Fruit fly (Drosophila melanogaster) whole organism, embryonic: ENCODE data around the gene Sytbeta.

Experiments used
- CG11085 ChIP-seq: fragments of 200-800 bp; sonication (Bioruptor generic); IDR thresholded peaks from 2 replicates; pipeline ENCODE4 v1.3.6; 2022; ENCODE audit warnings: missing biosample characterization, missing genetic modification characterization
- CG12942 ChIP-seq: fragments of 200-800 bp; sonication (Bioruptor generic); optimal IDR thresholded peaks from 3 replicates; lab custom pipeline; 2016; ENCODE audit warnings: missing biosample characterization, missing genetic modification characterization
- CG13296 ChIP-seq: fragments of 200-800 bp; sonication (Bioruptor generic); optimal IDR thresholded peaks from 3 replicates; lab custom pipeline; 2018; ENCODE audit warnings: missing biosample characterization, mild to moderate bottlenecking, missing genetic modification characterization
- CG15601 ChIP-seq: fragments of 200-800 bp; sonication (Bioruptor generic); optimal IDR thresholded peaks from 3 replicates; lab custom pipeline; 2019; ENCODE audit warnings: missing biosample characterization, mild to moderate bottlenecking, missing genetic modification characterization, moderate library complexity
- CG17328 ChIP-seq: fragments of 200-800 bp; sonication (Bioruptor generic); IDR thresholded peaks from 2 replicates; pipeline ENCODE4 v1.3.6; 2022; ENCODE audit warnings: missing biosample characterization, missing genetic modification characterization
- CG2129 ChIP-seq: fragments of 200-800 bp; sonication (Bioruptor generic); IDR thresholded peaks from 2 replicates; pipeline ENCODE4 v1.3.6; 2022; ENCODE audit warnings: missing biosample characterization, missing genetic modification characterization; ENCODE audit not compliant: partially characterized antibody
- CG2678 ChIP-seq: fragments of 200-800 bp; sonication (Bioruptor generic); optimal IDR thresholded peaks from 3 replicates; lab custom pipeline; 2019; ENCODE audit warnings: missing biosample characterization, mild to moderate bottlenecking, missing genetic modification characterization, moderate library complexity
- CG34224 ChIP-seq: fragments of 200-800 bp; sonication (Bioruptor generic); IDR thresholded peaks from 3 replicates; pipeline ENCODE4 v1.3.6; 2022; ENCODE audit warnings: missing biosample characterization, missing genetic modification characterization; ENCODE audit not compliant: partially characterized antibody
- CG4707 ChIP-seq: fragments of 200-800 bp; sonication (Bioruptor generic); optimal IDR thresholded peaks from 2 replicates; lab custom pipeline; 2018; ENCODE audit warnings: missing biosample characterization, mild to moderate bottlenecking, missing genetic modification characterization, moderate library complexity
- CG7745 ChIP-seq: fragments of 200-800 bp; sonication (Bioruptor generic); optimal IDR thresholded peaks from 2 replicates; lab custom pipeline; 2018; ENCODE audit warnings: missing biosample characterization, mild to moderate bottlenecking, missing genetic modification characterization, moderate library complexity
- CG8924 ChIP-seq: fragments of 200-800 bp; optimal IDR thresholded peaks from 3 replicates; lab custom pipeline; 2019; ENCODE audit warnings: missing biosample characterization, mild to moderate bottlenecking, missing genetic modification characterization, moderate library complexity
- Deaf1 ChIP-seq: fragments of 200-800 bp; optimal IDR thresholded peaks from 3 replicates; lab custom pipeline; 2019; ENCODE audit warnings: missing biosample characterization, mild to moderate bottlenecking, missing genetic modification characterization, moderate library complexity
- Drgx ChIP-seq: fragments of 200-800 bp; sonication (Bioruptor generic); IDR thresholded peaks from 2 replicates; pipeline ENCODE4 v1.3.6; 2022; ENCODE audit warnings: missing biosample characterization, missing genetic modification characterization
- Ets97D ChIP-seq: fragments of 200-800 bp; sonication (Bioruptor generic); optimal IDR thresholded peaks from 3 replicates; lab custom pipeline; 2016; ENCODE audit warnings: missing biosample characterization, missing genetic modification characterization
- GATAe ChIP-seq: fragments of 200-800 bp; sonication (Bioruptor generic); conservative IDR thresholded peaks from 2 replicates; pipeline ENCODE4 v1.3.6; 2022; ENCODE audit warnings: missing biosample characterization, missing genetic modification characterization
- HmgZ ChIP-seq: fragments of 200-800 bp; sonication (Bioruptor generic); optimal IDR thresholded peaks from 2 replicates; lab custom pipeline; 2018; ENCODE audit warnings: missing biosample characterization, mild to moderate bottlenecking, missing genetic modification characterization
- MBD-R2 ChIP-seq: fragments of 200-800 bp; sonication (Bioruptor generic); IDR thresholded peaks from 2 replicates; pipeline ENCODE4 v1.3.6; 2022; ENCODE audit warnings: missing biosample characterization, missing genetic modification characterization
- Med ChIP-seq: fragments of 200-800 bp; sonication (Bioruptor generic); peaks from one replicate; lab custom pipeline; 2016; ENCODE audit warnings: missing biosample characterization, missing genetic modification characterization, mild to moderate bottlenecking, inconsistent platforms, moderate library complexity
- Nf-YB ChIP-seq: fragments of 200-800 bp; sonication (Bioruptor generic); optimal IDR thresholded peaks from 3 replicates; lab custom pipeline; 2019; ENCODE audit warnings: missing biosample characterization, mild to moderate bottlenecking, missing genetic modification characterization, moderate library complexity
- Rfx ChIP-seq: fragments of 200-800 bp; sonication (Bioruptor generic); IDR thresholded peaks from 2 replicates; pipeline ENCODE4 v1.3.6; 2022; ENCODE audit warnings: missing biosample characterization, missing genetic modification characterization
- Sry-δ ChIP-seq: fragments of 200-800 bp; sonication (Bioruptor generic); optimal IDR thresholded peaks from 2 replicates; lab custom pipeline; 2016; ENCODE audit warnings: missing biosample characterization, missing genetic modification characterization
- Trl ChIP-seq, 3 experiments: fragments of >200 bp in 2 of 3; fragments of 200-800 bp in 1 of 3; sonication (Bioruptor generic) in 1 of 3; optimal IDR thresholded peaks; 2 replicates in 1 of 3; 3 replicates in 2 of 3; lab custom pipeline; 2016 to 2017; ENCODE audit warnings: missing biosample characterization in 1 of 3, missing genetic modification characterization in 1 of 3
- Usf ChIP-seq: fragments of 200-800 bp; sonication (Bioruptor generic); optimal IDR thresholded peaks from 2 replicates; lab custom pipeline; 2017; ENCODE audit warnings: missing genotype, missing biosample characterization, missing genetic modification characterization
- abd-A ChIP-seq: fragments of 200-800 bp; sonication (Bioruptor generic); optimal IDR thresholded peaks from 3 replicates; lab custom pipeline; 2019; ENCODE audit warnings: missing biosample characterization, mild to moderate bottlenecking, missing genetic modification characterization, moderate library complexity
- ato ChIP-seq: fragments of 200-800 bp; sonication (Bioruptor generic); IDR thresholded peaks from 2 replicates; pipeline ENCODE4 v1.3.6; 2022; ENCODE audit warnings: missing biosample characterization, missing genetic modification characterization; ENCODE audit not compliant: partially characterized antibody
- bbx ChIP-seq: fragments of 200-800 bp; sonication (Bioruptor generic); IDR thresholded peaks from 2 replicates; pipeline ENCODE4 v1.3.6; 2022; ENCODE audit warnings: missing biosample characterization, missing genetic modification characterization; ENCODE audit not compliant: partially characterized antibody
- bowl ChIP-seq: fragments of 200-800 bp; sonication (Bioruptor generic); IDR thresholded peaks from 2 replicates; pipeline ENCODE4 v1.3.6; 2022; ENCODE audit warnings: missing biosample characterization, missing genetic modification characterization
- cad ChIP-seq: fragments of >200 bp; optimal IDR thresholded peaks from 2 replicates; lab custom pipeline; 2017; ENCODE audit warnings: missing biosample characterization, missing genetic modification characterization
- cg ChIP-seq: fragments of 200-800 bp; sonication (Bioruptor generic); optimal IDR thresholded peaks from 3 replicates; lab custom pipeline; 2019; ENCODE audit warnings: missing biosample characterization, mild to moderate bottlenecking, missing genetic modification characterization, moderate library complexity
- chn ChIP-seq: fragments of 200-800 bp; sonication (Bioruptor generic); optimal IDR thresholded peaks from 2 replicates; lab custom pipeline; 2016; ENCODE audit warnings: missing biosample characterization, missing genetic modification characterization
- en ChIP-seq: fragments of 200-800 bp; sonication (Bioruptor generic); optimal IDR thresholded peaks from 2 replicates; lab custom pipeline; 2016; ENCODE audit warnings: missing biosample characterization, missing genetic modification characterization
- gsb-n ChIP-seq: fragments of 200-800 bp; sonication (Bioruptor generic); optimal IDR thresholded peaks from 3 replicates; lab custom pipeline; 2018; ENCODE audit warnings: missing biosample characterization, mild to moderate bottlenecking, missing genetic modification characterization
- ind ChIP-seq: fragments of 200-800 bp; sonication (Bioruptor generic); optimal IDR thresholded peaks from 3 replicates; lab custom pipeline; 2016; ENCODE audit warnings: missing biosample characterization, missing genetic modification characterization
- jumu ChIP-seq: fragments of 200-800 bp; sonication (Bioruptor generic); optimal IDR thresholded peaks from 3 replicates; lab custom pipeline; 2016; ENCODE audit warnings: missing biosample characterization, missing genetic modification characterization
- kah ChIP-seq: fragments of 200-800 bp; sonication (Bioruptor generic); optimal IDR thresholded peaks from 2 replicates; lab custom pipeline; 2018; ENCODE audit warnings: missing biosample characterization, mild to moderate bottlenecking, missing genetic modification characterization
- nerfin-1 ChIP-seq: fragments of 200-800 bp; sonication (Bioruptor generic); optimal IDR thresholded peaks from 3 replicates; lab custom pipeline; 2019; ENCODE audit warnings: missing biosample characterization, mild to moderate bottlenecking, missing genetic modification characterization, moderate library complexity
- pfk ChIP-seq: fragments of 200-800 bp; sonication (Bioruptor generic); optimal IDR thresholded peaks from 2 replicates; lab custom pipeline; 2018; ENCODE audit warnings: missing biosample characterization, mild to moderate bottlenecking, missing genetic modification characterization, moderate library complexity
- phol ChIP-seq: fragments of 200-800 bp; sonication (Bioruptor generic); optimal IDR thresholded peaks from 3 replicates; lab custom pipeline; 2018; ENCODE audit warnings: missing biosample characterization, mild to moderate bottlenecking, missing genetic modification characterization, moderate library complexity
- prd ChIP-seq, 3 experiments: fragments of >200 bp in 2 of 3; fragments of 200-800 bp in 1 of 3; sonication (Bioruptor generic) in 1 of 3; optimal IDR thresholded peaks in 2 of 3; IDR thresholded peaks in 1 of 3; 2 replicates in 2 of 3; 3 replicates in 1 of 3; pipeline versions ENCODE4 v1.3.6 to Lab custom; 2017 to 2022; ENCODE audit warnings: missing biosample characterization in 1 of 3, missing genetic modification characterization in 1 of 3
- pros ChIP-seq: fragments of 200-800 bp; sonication (Bioruptor generic); optimal IDR thresholded peaks from 3 replicates; lab custom pipeline; 2019; ENCODE audit warnings: missing biosample characterization, mild to moderate bottlenecking, missing genetic modification characterization, moderate library complexity
- psq ChIP-seq: fragments of 200-800 bp; sonication (Bioruptor generic); optimal IDR thresholded peaks from 2 replicates; lab custom pipeline; 2017; ENCODE audit warnings: missing biosample characterization, missing genetic modification characterization
- salm ChIP-seq: fragments of 200-800 bp; sonication (Bioruptor generic); optimal IDR thresholded peaks from 2 replicates; lab custom pipeline; 2018; ENCODE audit warnings: missing biosample characterization, mild to moderate bottlenecking, missing genetic modification characterization
- sens-2 ChIP-seq: fragments of 200-800 bp; sonication (Bioruptor generic); IDR thresholded peaks from 2 replicates; pipeline ENCODE4 v1.3.6; 2022; ENCODE audit warnings: missing biosample characterization, missing genetic modification characterization
- seq ChIP-seq: fragments of 200-800 bp; sonication (Bioruptor generic); IDR thresholded peaks from 2 replicates; pipeline ENCODE4 v1.3.6; 2022; ENCODE audit warnings: missing biosample characterization, missing genetic modification characterization
- trh ChIP-seq: fragments of 200-800 bp; sonication (Bioruptor generic); optimal IDR thresholded peaks from 2 replicates; lab custom pipeline; 2016; ENCODE audit warnings: missing biosample characterization, missing genetic modification characterization
- twi ChIP-seq: fragments of 200-800 bp; optimal IDR thresholded peaks from 2 replicates; lab custom pipeline; 2019; ENCODE audit warnings: missing biosample characterization, mild to moderate bottlenecking, missing genetic modification characterization, moderate library complexity
- zf30C ChIP-seq: fragments of 200-800 bp; sonication (Bioruptor generic); optimal IDR thresholded peaks from 3 replicates; lab custom pipeline; 2018; ENCODE audit warnings: missing biosample characterization, mild to moderate bottlenecking, missing genetic modification characterization

Sytbeta gene

DNA sequence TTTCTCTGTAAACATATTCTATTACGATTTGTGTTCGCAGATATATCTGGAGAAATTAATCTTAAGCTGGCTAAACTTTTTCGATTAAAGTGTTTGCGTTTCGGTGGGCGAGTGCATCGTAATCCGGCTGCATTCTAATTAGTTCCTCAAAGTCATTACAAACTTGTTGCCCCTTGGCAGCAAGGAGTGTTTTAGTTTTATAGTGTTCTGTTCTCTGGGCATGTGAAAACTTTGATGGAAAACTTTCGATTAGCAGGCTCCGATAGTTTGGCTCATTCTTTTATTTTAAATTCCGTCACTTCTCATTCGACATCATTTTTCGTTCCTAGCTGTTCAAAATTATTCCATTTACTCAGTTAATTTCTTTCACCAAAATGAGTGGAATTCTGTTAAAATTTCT is 41.6 kb downstream of the Sytbeta start, which contains the start of gene CG32148:
Gene CG32148, plus strand, starts transcription at position 301 of the 400 bp plus-strand sequence.
- no peak for TF ChIP-seq ind (GFP tag; lab: Kevin White, UChicago)
- TF ChIP-seq, all 482 proteins: peak for 0

DNA sequence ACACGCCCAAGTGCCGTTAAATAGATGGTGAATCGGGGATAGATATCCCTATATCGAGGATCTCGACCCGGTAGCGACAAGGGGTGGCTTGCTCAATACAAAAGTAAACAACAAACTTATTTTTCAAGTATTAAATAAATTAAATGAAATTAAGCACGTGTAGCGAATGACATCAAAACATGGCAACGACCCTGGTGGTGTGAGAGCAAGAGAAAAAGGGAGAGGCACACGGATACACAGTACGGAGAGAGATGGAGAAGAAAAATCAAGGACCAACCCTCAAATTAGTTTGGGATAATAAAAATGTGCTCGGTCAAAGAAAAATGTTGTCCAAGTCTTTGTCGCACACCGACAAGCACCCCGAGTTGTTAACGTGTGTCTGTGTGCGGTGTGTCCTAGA is 43.8 kb downstream of the Sytbeta start:
- TF ChIP-seq MBD-R2 (GFP tag; lab: Robert Waterston, UW) (no peak), cg (peak; percentile 41), Sry-δ (no peak), CG12942 (GFP tag; lab: Kevin White, UChicago) (no peak), nerfin-1 (tag; lab: Kevin White, UChicago) (peak; percentile 50), gsb-n (tag; lab: Kevin White, UChicago) (peak; percentile 93), twi (no peak), pros (peak; percentile 91), Trl (optimal IDR thresholded peaks at IDR 0.05; lab: Kevin White, UChicago) (peak in 1 of 2 experiments; percentile 47), Trl (GFP tag; optimal IDR thresholded peaks at IDR 0.05; lab: Kevin White, UChicago) (no peak), CG17328 (no peak), CG34224 (no peak), Usf (GFP tag; lab: Kevin White, UChicago) (no peak), CG4707 (GFP tag; lab: Kevin White, UChicago) (no peak), phol (no peak), CG11085 (GFP tag; lab: Robert Waterston, UW) (no peak), CG8924 (tag; lab: Kevin White, UChicago) (peak; percentile 59), ato (no peak), Deaf1 (tag; lab: Kevin White, UChicago) (no peak), Med (GFP tag; lab: Kevin White, UChicago) (no peak), Nf-YB (GFP tag; lab: Kevin White, UChicago) (peak; percentile 73), CG7745 (tag; lab: Kevin White, UChicago) (peak; percentile 75), jumu (no peak), seq (GFP tag; lab: Robert Waterston, UW) (peak; percentile 47; the same call in 1 of the 2 replicates), cad (GFP tag; lab: Kevin White, UChicago) (peak; percentile 32), abd-A (tag; lab: Kevin White, UChicago) (peak; percentile 59)
- TF ChIP-seq, all 482 proteins: peak for 11

DNA sequence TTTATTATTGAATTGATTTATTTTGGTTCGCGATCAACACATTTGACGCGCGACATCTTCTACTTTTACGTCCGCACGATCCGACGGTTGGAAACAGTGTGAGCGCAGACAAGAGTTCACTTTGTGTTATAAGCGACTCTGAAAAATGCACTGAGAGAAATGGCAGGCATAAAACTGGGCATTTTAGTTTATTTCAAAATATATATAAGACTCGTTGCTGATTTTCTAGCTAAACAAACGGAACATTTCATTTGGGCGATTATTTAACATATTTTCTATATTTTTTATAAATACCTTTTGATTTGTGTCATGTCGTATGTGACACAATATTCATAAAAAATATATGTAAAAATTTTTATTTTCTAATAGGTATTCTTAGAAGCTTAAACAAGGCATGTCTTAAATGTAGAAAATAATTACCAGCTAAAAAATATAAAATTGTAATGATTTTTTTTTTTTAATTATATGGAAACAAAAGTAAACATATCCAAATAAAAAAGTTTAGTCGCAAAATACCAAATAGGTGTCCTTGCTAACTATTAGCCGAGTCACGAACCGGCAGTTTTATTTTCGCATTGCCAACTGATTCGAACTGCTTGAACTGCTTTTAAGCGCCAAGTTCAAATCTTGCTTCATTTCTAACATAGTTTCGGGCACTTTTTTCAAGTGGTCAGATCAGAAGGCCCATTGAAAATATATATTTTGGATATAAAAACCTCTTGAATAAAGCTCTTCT is 50.7 kb downstream of the Sytbeta start, which contains the start of gene Reck:
Gene Reck, minus strand, starts transcription at position 106 of the 736 bp plus-strand sequence.
- TF ChIP-seq pfk (GFP tag; lab: Kevin White, UChicago) (no peak), Ets97D (GFP tag; lab: Kevin White, UChicago) (peak; percentile 29), Drgx (GFP tag; lab: Robert Waterston, UW) (peak; percentile 94), HmgZ (tag; lab: Kevin White, UChicago) (no peak), GATAe (GFP tag; lab: Robert Waterston, UW) (no peak), phol (peak; percentile 88), trh (GFP tag; lab: Kevin White, UChicago) (peak; percentile 68), CG2678 (peak; percentile 87), psq (GFP tag; lab: Kevin White, UChicago) (peak; percentile 45), Rfx (GFP tag; lab: Robert Waterston, UW) (peak; percentile 76), zf30C (peak; percentile 86), CG15601 (tag; lab: Kevin White, UChicago) (peak; percentile 69), salm (tag; lab: Kevin White, UChicago) (peak; percentile 63), en (GFP tag; lab: Kevin White, UChicago) (peak; percentile 39), CG13296 (GFP tag; lab: Kevin White, UChicago) (peak; percentile 82), bowl (GFP tag; lab: Robert Waterston, UW) (peak; percentile 49), kah (GFP tag; lab: Kevin White, UChicago) (peak; percentile 74), CG2129 (GFP tag; lab: Robert Waterston, UW) (no peak), bbx (GFP tag; lab: Robert Waterston, UW) (no peak; the same call in 1 of the 2 replicates), prd (optimal IDR thresholded peaks at IDR 0.05; lab: Kevin White, UChicago) (no peak), prd (GFP tag; IDR thresholded peaks at IDR 0.05; lab: Robert Waterston, UW) (peak; percentile 71), chn (GFP tag; lab: Kevin White, UChicago) (peak; percentile 38), sens-2 (GFP tag; lab: Robert Waterston, UW) (peak; percentile 85)
